Fruit fly (Drosophila melanogaster): ENCODE data around the gene CG2926.
A peak's percentile ranks its signal among the peaks of the same experiment; 100 is the strongest.

CG2926 gene

dm6 chr3R:5565623-5566022 lies 22.6 kb downstream of the CG2926 start (continued):
- TF ChIP-seq HmgZ (tag; optimal IDR thresholded peaks at IDR 0.05) (peak; percentile 84), chinmo (GFP tag; IDR thresholded peaks at IDR 0.05; ENCODE audit: partially characterized antibody) (peak; percentile 50; the same call in 1 of the 4 replicates), eyg (GFP tag; optimal IDR thresholded peaks at IDR 0.05) (peak; percentile 77), emc (GFP tag; optimal IDR thresholded peaks at IDR 0.05) (peak; percentile 63), crol (GFP tag; IDR thresholded peaks at IDR 0.05) (peak; percentile 39; the same call in 1 of the 2 replicates), HHEX (GFP tag; optimal IDR thresholded peaks at IDR 0.05) (peak; percentile 80), CG18619 (GFP tag; optimal IDR thresholded peaks at IDR 0.05) (peak; percentile 61), Chrac-16 (GFP tag; optimal IDR thresholded peaks at IDR 0.05) (peak; percentile 63), unc-4 (GFP tag; IDR thresholded peaks at IDR 0.05; ENCODE audit: partially characterized antibody) (no peak), corto (GFP tag; optimal IDR thresholded peaks at IDR 0.05) (no peak), wor (GFP tag; IDR thresholded peaks at IDR 0.05) (peak; percentile 75), CG11093 (GFP tag; IDR thresholded peaks at IDR 0.05) (peak; percentile 49; the same call in 1 of the 3 replicates), CG7372 (GFP tag; IDR thresholded peaks at IDR 0.05) (peak; percentile 60; the same call in 1 of the 2 replicates), Hsf (GFP tag; optimal IDR thresholded peaks at IDR 0.05) (peak; percentile 76), lab (GFP tag; optimal IDR thresholded peaks at IDR 0.05) (peak; percentile 93), CG6683 (GFP tag; optimal IDR thresholded peaks at IDR 0.05) (peak; percentile 59), CrebB (tag; optimal IDR thresholded peaks at IDR 0.05) (peak; percentile 53), Bgb (GFP tag; IDR thresholded peaks at IDR 0.05; ENCODE audit: partially characterized antibody) (no peak), CG7963 (GFP tag; IDR thresholded peaks at IDR 0.05; ENCODE audit: partially characterized antibody) (no peak), CG10654 (GFP tag; optimal IDR thresholded peaks at IDR 0.05) (peak; percentile 61), Hr78 (GFP tag; optimal IDR thresholded peaks at IDR 0.05) (no peak), Med (GFP tag) (peak; percentile 98), eve (GFP tag; optimal IDR thresholded peaks at IDR 0.05) (no peak), CG1647 (GFP tag; optimal IDR thresholded peaks at IDR 0.05) (peak; percentile 35), CG8290 (GFP tag; optimal IDR thresholded peaks at IDR 0.05) (no peak), CG8290 (tag; optimal IDR thresholded peaks at IDR 0.05) (peak in 1 of 2 experiments; percentile 84), CG3838 (GFP tag; optimal IDR thresholded peaks at IDR 0.05) (peak; percentile 28), CG14014 (GFP tag; IDR thresholded peaks at IDR 0.05) (peak; percentile 89), gce (GFP tag; IDR thresholded peaks at IDR 0.05) (peak; percentile 74), Drgx (GFP tag; IDR thresholded peaks at IDR 0.05) (peak; percentile 88), sd (tag; optimal IDR thresholded peaks at IDR 0.05) (peak; percentile 78), CG13123 (GFP tag; optimal IDR thresholded peaks at IDR 0.05) (peak; percentile 41), CG1024 (GFP tag; IDR thresholded peaks at IDR 0.05) (peak; percentile 76), Blimp-1 (GFP tag; optimal IDR thresholded peaks at IDR 0.05) (peak; percentile 69), Optix (GFP tag; IDR thresholded peaks at IDR 0.05) (peak; percentile 90), D19A (tag; optimal IDR thresholded peaks at IDR 0.05) (peak; percentile 60), Kr (GFP tag; optimal IDR thresholded peaks at IDR 0.05) (no peak), CG17359 (tag; optimal IDR thresholded peaks at IDR 0.05) (peak; percentile 90)

dm6 chr3R:5564775-5565190 lies 23.4 kb downstream of the CG2926 start, which contains the start of the genes CG14671 and CG12746:
Gene CG14671, minus strand, starts transcription at chr3R:5564815.
Gene CG12746, plus strand, starts transcription at chr3R:5564865.
- peak; percentile 66 for TF ChIP-seq Nf-YC (tag; optimal IDR thresholded peaks at IDR 0.05)
- TF ChIP-seq Meics (GFP tag; optimal IDR thresholded peaks at IDR 0.05), result no peak
- TF ChIP-seq MESR4 (GFP tag; optimal IDR thresholded peaks at IDR 0.05), result peak; percentile 50
- TF ChIP-seq crp (GFP tag; optimal IDR thresholded peaks at IDR 0.05), result peak; percentile 68 to 96
- TF ChIP-seq CG34224 (GFP tag; IDR thresholded peaks at IDR 0.05; ENCODE audit: partially characterized antibody), result 0 out of 3 replicates have a peak, but pooled peaks have one; percentile 27
- TF ChIP-seq sima (GFP tag; optimal IDR thresholded peaks at IDR 0.05), result no peak
- TF ChIP-seq gem (tag; optimal IDR thresholded peaks at IDR 0.05), result no peak
- no peak for TF ChIP-seq Hr51 (GFP tag; optimal IDR thresholded peaks at IDR 0.05)
- TF ChIP-seq NfI (GFP tag; optimal IDR thresholded peaks at IDR 0.05), result no peak
- TF ChIP-seq CG14710 (tag; optimal IDR thresholded peaks at IDR 0.05), result peak; percentile 18
- TF ChIP-seq Deaf1 (tag; optimal IDR thresholded peaks at IDR 0.05), result peak; percentile 58
- TF ChIP-seq CG18262 (tag; optimal IDR thresholded peaks at IDR 0.05), result no peak
- TF ChIP-seq CG7556 (GFP tag; optimal IDR thresholded peaks at IDR 0.05), result no peak
- TF ChIP-seq CG16779 (GFP tag; IDR thresholded peaks at IDR 0.05), result no peak
